Worm (Caenorhabditis elegans) whole organism, late embryonic: ENCODE results near the gene C35A5.3.

ENCODE experiments used
- C08G9.2 ChIP-seq: sonication (generic microtip); optimal IDR thresholded peaks from 2 replicates; lab custom pipeline; 2016; ENCODE audit warnings: mild to moderate bottlenecking, missing genetic modification characterization, moderate library complexity, missing compliant biosample characterization
- C38D4.7 ChIP-seq: fragments of 200-800 bp; sonication (Bioruptor generic); optimal IDR thresholded peaks from 2 replicates; lab custom pipeline; 2018; ENCODE audit warnings: mild to moderate bottlenecking, missing genetic modification characterization, moderate library complexity, missing compliant biosample characterization
- F13H6.1 ChIP-seq: sonication (generic microtip); optimal IDR thresholded peaks from 2 replicates; lab custom pipeline; 2016; ENCODE audit warnings: missing genetic modification characterization, missing compliant biosample characterization
- K02D7.2 ChIP-seq: sonication (generic microtip); optimal IDR thresholded peaks from 2 replicates; lab custom pipeline; 2017; ENCODE audit warnings: mild to moderate bottlenecking, missing genetic modification characterization, missing compliant biosample characterization
- K09A11.1 ChIP-seq: sonication (generic microtip); optimal IDR thresholded peaks from 2 replicates; lab custom pipeline; 2017; ENCODE audit warnings: antibody characterized with exemption, mild to moderate bottlenecking, missing genetic modification characterization, missing compliant biosample characterization; ENCODE audit not compliant: insufficient read depth
- T23F11.4 ChIP-seq: fragments of 200-800 bp; sonication (Bioruptor generic); optimal IDR thresholded peaks from 2 replicates; lab custom pipeline; 2018; ENCODE audit warnings: mild to moderate bottlenecking, missing genetic modification characterization, missing compliant biosample characterization
- Y22D7AL.16 ChIP-seq: sonication (generic microtip); optimal IDR thresholded peaks from 2 replicates; lab custom pipeline; 2016; ENCODE audit warnings: missing genetic modification characterization, missing compliant biosample characterization
- ahr-1 ChIP-seq: sonication (generic microtip); optimal IDR thresholded peaks from 2 replicates; lab custom pipeline; 2016; ENCODE audit warnings: missing genetic modification characterization, missing compliant biosample characterization
- ceh-14 ChIP-seq: sonication (generic microtip); optimal IDR thresholded peaks from 2 replicates; lab custom pipeline; 2016; ENCODE audit warnings: missing genotype, missing genetic modification characterization, missing compliant biosample characterization
- ceh-18 ChIP-seq: sonication (generic microtip); optimal IDR thresholded peaks from 2 replicates; lab custom pipeline; 2016; ENCODE audit warnings: missing genetic modification characterization, missing compliant biosample characterization
- ceh-2 ChIP-seq: sonication (generic microtip); optimal IDR thresholded peaks from 2 replicates; lab custom pipeline; 2016; ENCODE audit warnings: missing genotype, missing genetic modification characterization, missing compliant biosample characterization
- ceh-22 ChIP-seq: sonication (generic microtip); optimal IDR thresholded peaks from 2 replicates; lab custom pipeline; 2017; ENCODE audit warnings: missing biosample characterization, missing genetic modification characterization
- ceh-24 ChIP-seq: sonication (generic microtip); optimal IDR thresholded peaks from 2 replicates; lab custom pipeline; 2016; ENCODE audit warnings: mild to moderate bottlenecking, missing genetic modification characterization, missing compliant biosample characterization
- ceh-30 ChIP-seq: fragments of 150-350 bp; optimal IDR thresholded peaks from 2 replicates; lab custom pipeline; 2014; ENCODE audit warnings: missing biosample characterization, missing genetic modification characterization
- ceh-31 ChIP-seq: sonication (generic microtip); optimal IDR thresholded peaks from 2 replicates; lab custom pipeline; 2016; ENCODE audit warnings: missing genetic modification characterization, missing compliant biosample characterization
- ceh-34 ChIP-seq: sonication (generic microtip); optimal IDR thresholded peaks from 2 replicates; lab custom pipeline; 2016; ENCODE audit warnings: mild to moderate bottlenecking, missing genetic modification characterization, missing compliant biosample characterization
- ceh-45 ChIP-seq: fragments of 200-800 bp; sonication (Bioruptor generic); IDR thresholded peaks from 2 replicates; pipeline ENCODE4 v1.3.6; 2022; ENCODE audit warnings: missing genetic modification reagents, missing genetic modification characterization, missing compliant biosample characterization
- dmd-4 ChIP-seq: sonication (generic microtip); optimal IDR thresholded peaks from 2 replicates; lab custom pipeline; 2016; ENCODE audit warnings: borderline replicate concordance, missing genetic modification characterization, missing compliant biosample characterization
- dve-1 ChIP-seq: sonication (generic microtip); optimal IDR thresholded peaks from 2 replicates; lab custom pipeline; 2017; ENCODE audit warnings: antibody characterized with exemption, mild to moderate bottlenecking, missing genetic modification characterization, missing compliant biosample characterization
- elt-2 ChIP-seq: sonication (generic microtip); optimal IDR thresholded peaks from 2 replicates; lab custom pipeline; 2016; ENCODE audit warnings: missing genetic modification reagents, missing genetic modification characterization, missing compliant biosample characterization
- ets-4 ChIP-seq: sonication (generic microtip); optimal IDR thresholded peaks from 2 replicates; lab custom pipeline; 2016; ENCODE audit warnings: missing genetic modification characterization, missing compliant biosample characterization
- eyg-1 ChIP-seq: sonication (generic microtip); optimal IDR thresholded peaks from 2 replicates; lab custom pipeline; 2016; ENCODE audit warnings: missing genotype, missing genetic modification characterization, missing compliant biosample characterization
- fax-1 ChIP-seq: sonication (generic microtip); optimal IDR thresholded peaks from 2 replicates; lab custom pipeline; 2016; ENCODE audit warnings: missing genotype, missing genetic modification characterization, missing compliant biosample characterization
- fkh-6 ChIP-seq: sonication (generic microtip); optimal IDR thresholded peaks from 2 replicates; lab custom pipeline; 2016; ENCODE audit warnings: missing genetic modification characterization, missing compliant biosample characterization
- hlh-30 ChIP-seq: sonication (generic microtip); optimal IDR thresholded peaks from 2 replicates; lab custom pipeline; 2017; ENCODE audit warnings: antibody characterized with exemption, missing genetic modification characterization, missing compliant biosample characterization; ENCODE audit not compliant: insufficient read depth
- hlh-8 ChIP-seq: sonication (generic microtip); optimal IDR thresholded peaks from 2 replicates; lab custom pipeline; 2016; ENCODE audit warnings: missing genotype, missing genetic modification characterization, missing compliant biosample characterization
- lim-6 ChIP-seq: sonication (generic microtip); optimal IDR thresholded peaks from 2 replicates; lab custom pipeline; 2016; ENCODE audit warnings: missing genetic modification characterization, missing compliant biosample characterization
- lin-11 ChIP-seq: fragments of 200-800 bp; sonication (Bioruptor generic); optimal IDR thresholded peaks from 2 replicates; lab custom pipeline; 2018; ENCODE audit warnings: mild to moderate bottlenecking, missing genetic modification characterization, missing compliant biosample characterization
- nfya-1 ChIP-seq: sonication (generic microtip); optimal IDR thresholded peaks from 2 replicates; lab custom pipeline; 2017; ENCODE audit warnings: missing genetic modification characterization, mild to moderate bottlenecking, missing compliant biosample characterization, antibody characterized with exemption, moderate library complexity
- nhr-11 ChIP-seq: fragments of 150-350 bp; optimal IDR thresholded peaks from 2 replicates; lab custom pipeline; 2014; ENCODE audit warnings: missing biosample characterization, missing genetic modification characterization
- odd-2 ChIP-seq: sonication (generic microtip); optimal IDR thresholded peaks from 2 replicates; lab custom pipeline; 2017; ENCODE audit warnings: antibody characterized with exemption, mild to moderate bottlenecking, missing genetic modification characterization, missing compliant biosample characterization
- pax-1 ChIP-seq: fragments of 150-350 bp; optimal IDR thresholded peaks from 2 replicates; lab custom pipeline; 2014; ENCODE audit warnings: missing biosample characterization, missing genetic modification characterization
- pros-1 ChIP-seq: fragments of 150-350 bp; optimal IDR thresholded peaks from 2 replicates; lab custom pipeline; 2014; ENCODE audit warnings: missing biosample characterization, missing genetic modification reagents, missing genetic modification characterization
- ref-2 ChIP-seq: sonication (generic microtip); optimal IDR thresholded peaks from 2 replicates; lab custom pipeline; 2016; ENCODE audit warnings: missing genetic modification characterization, missing compliant biosample characterization
- rnt-1 ChIP-seq: sonication (generic microtip); optimal IDR thresholded peaks from 2 replicates; lab custom pipeline; 2016; ENCODE audit warnings: missing genetic modification characterization, missing compliant biosample characterization
- sdc-2 ChIP-seq: sonication (generic microtip); optimal IDR thresholded peaks from 2 replicates; lab custom pipeline; 2016; ENCODE audit warnings: missing genotype, missing genetic modification characterization, missing compliant biosample characterization
- sox-2 ChIP-seq: fragments of 200-800 bp; sonication (Bioruptor generic); IDR thresholded peaks from 2 replicates; pipeline ENCODE4 v1.3.6; 2022; ENCODE audit warnings: missing genetic modification reagents, missing genetic modification characterization, missing compliant biosample characterization
- syd-9 ChIP-seq: sonication (generic microtip); optimal IDR thresholded peaks from 2 replicates; lab custom pipeline; 2016; ENCODE audit warnings: mild to moderate bottlenecking, missing genetic modification characterization, moderate library complexity, missing compliant biosample characterization
- tbx-2 ChIP-seq: sonication (generic microtip); optimal IDR thresholded peaks from 2 replicates; lab custom pipeline; 2016; ENCODE audit warnings: missing genetic modification characterization, missing compliant biosample characterization
- tbx-7 ChIP-seq: sonication (generic microtip); optimal IDR thresholded peaks from 2 replicates; lab custom pipeline; 2016; ENCODE audit warnings: missing genotype, missing genetic modification characterization, missing compliant biosample characterization
- ttx-3 ChIP-seq: sonication (generic microtip); optimal IDR thresholded peaks from 2 replicates; lab custom pipeline; 2016; ENCODE audit warnings: missing genetic modification reagents, missing genetic modification characterization, missing compliant biosample characterization
- unc-3 ChIP-seq, 2 experiments: fragments of 200-800 bp in 1 of 2; sonication (Bioruptor generic) in 1 of 2; sonication (generic microtip) in 1 of 2; conservative IDR thresholded peaks in 1 of 2; optimal IDR thresholded peaks in 1 of 2; 2 replicates each; pipeline versions ENCODE4 v1.3.6 to Lab custom; 2016 to 2022; ENCODE audit warnings: missing compliant biosample characterization in 2 of 2, missing genetic modification characterization in 2 of 2, missing genetic modification reagents in 1 of 2
- unc-42 ChIP-seq: sonication (generic microtip); optimal IDR thresholded peaks from 2 replicates; lab custom pipeline; 2016; ENCODE audit warnings: missing genotype, missing genetic modification characterization, missing compliant biosample characterization
- unc-55 ChIP-seq: sonication (generic microtip); optimal IDR thresholded peaks from 2 replicates; lab custom pipeline; 2017; ENCODE audit warnings: missing biosample characterization, missing genetic modification reagents, missing genetic modification characterization
- ztf-16 ChIP-seq: sonication (generic microtip); optimal IDR thresholded peaks from 2 replicates; lab custom pipeline; 2017; ENCODE audit warnings: missing genetic modification characterization, missing compliant biosample characterization

The C35A5.3 gene

ce11 chrV:10466607-10467092 lies 34.5 kb downstream of the C35A5.3 start:
- TF ChIP-seq fax-1 (tag; lab: Kevin White, UChicago) (no peak), hlh-8 (tag; lab: Kevin White, UChicago) (no peak), ztf-16 (tag; lab: Kevin White, UChicago) (peak; percentile 58), ets-4 (peak; percentile 64), sox-2 (GFP tag; lab: Robert Waterston, UW) (peak; percentile 8; the same call in 1 of the 2 replicates), ceh-34 (tag; lab: Kevin White, UChicago) (peak; percentile 80), Y22D7AL.16 (tag; lab: Kevin White, UChicago) (no peak), nfya-1 (tag; lab: Kevin White, UChicago) (peak; percentile 96), K09A11.1 (tag; lab: Kevin White, UChicago) (no peak), ceh-30 (tag; lab: Kevin White, UChicago) (peak; percentile 45), lin-11 (tag; lab: Kevin White, UChicago) (no peak), F13H6.1 (peak; percentile 65), hlh-30 (tag; lab: Kevin White, UChicago) (peak; percentile 95), unc-55 (peak; percentile 83), tbx-2 (tag; lab: Kevin White, UChicago) (peak; percentile 91), lim-6 (tag; lab: Kevin White, UChicago) (peak; percentile 41), dmd-4 (tag; lab: Kevin White, UChicago) (no peak), pros-1 (peak; percentile 83), ttx-3 (tag; lab: Kevin White, UChicago) (no peak), ceh-14 (tag; lab: Kevin White, UChicago) (peak; percentile 50), sdc-2 (tag; lab: Kevin White, UChicago) (peak; percentile 63), rnt-1 (tag; lab: Kevin White, UChicago) (peak; percentile 80), dve-1 (tag; lab: Kevin White, UChicago) (peak; percentile 89), K02D7.2 (tag; lab: Kevin White, UChicago) (no peak), fkh-6 (tag; lab: Kevin White, UChicago) (peak; percentile 46), syd-9 (tag; lab: Kevin White, UChicago) (no peak), C08G9.2 (tag; lab: Kevin White, UChicago) (peak; percentile 35), eyg-1 (tag; lab: Kevin White, UChicago) (no peak), ref-2 (tag; lab: Kevin White, UChicago) (peak; percentile 91), T23F11.4 (GFP tag; lab: Kevin White, UChicago) (peak; percentile 2), ceh-22 (peak; percentile 12), ceh-2 (tag; lab: Kevin White, UChicago) (peak; percentile 41), ahr-1 (tag; lab: Kevin White, UChicago) (no peak), elt-2 (tag; lab: Kevin White, UChicago) (peak; percentile 61), ceh-31 (tag; lab: Kevin White, UChicago) (peak; percentile 95), odd-2 (tag; lab: Kevin White, UChicago) (no peak), unc-42 (tag; lab: Kevin White, UChicago) (peak; percentile 92), nhr-11 (tag; lab: Kevin White, UChicago) (no peak), ceh-18 (tag; lab: Kevin White, UChicago) (peak; percentile 95), tbx-7 (tag; lab: Kevin White, UChicago) (peak; percentile 19), pax-1 (tag; lab: Kevin White, UChicago) (peak; percentile 88)

ce11 chrV:10465478-10465877 lies 35.7 kb downstream of the C35A5.3 start:
- no peak for TF ChIP-seq ceh-24
- TF ChIP-seq ceh-31 (tag; lab: Kevin White, UChicago) = no peak
- TF ChIP-seq ceh-45 (GFP tag; lab: Robert Waterston, UW) = no peak
- TF ChIP-seq eyg-1 (tag; lab: Kevin White, UChicago) = no peak
- TF ChIP-seq Y22D7AL.16 (tag; lab: Kevin White, UChicago) = no peak
- TF ChIP-seq nhr-11 (tag; lab: Kevin White, UChicago) = no peak
- TF ChIP-seq dmd-4 (tag; lab: Kevin White, UChicago) = no peak
- TF ChIP-seq elt-2 (tag; lab: Kevin White, UChicago) = no peak
- TF ChIP-seq C38D4.7 = no peak
- TF ChIP-seq unc-3 (GFP tag; conservative IDR thresholded peaks at IDR 0.05; lab: Robert Waterston, UW) = no peak
- TF ChIP-seq unc-3 (tag; optimal IDR thresholded peaks at IDR 0.05; lab: Kevin White, UChicago) = no peak
